Worm (Caenorhabditis elegans): ENCODE data around the gene dnj-5.

DNA sequence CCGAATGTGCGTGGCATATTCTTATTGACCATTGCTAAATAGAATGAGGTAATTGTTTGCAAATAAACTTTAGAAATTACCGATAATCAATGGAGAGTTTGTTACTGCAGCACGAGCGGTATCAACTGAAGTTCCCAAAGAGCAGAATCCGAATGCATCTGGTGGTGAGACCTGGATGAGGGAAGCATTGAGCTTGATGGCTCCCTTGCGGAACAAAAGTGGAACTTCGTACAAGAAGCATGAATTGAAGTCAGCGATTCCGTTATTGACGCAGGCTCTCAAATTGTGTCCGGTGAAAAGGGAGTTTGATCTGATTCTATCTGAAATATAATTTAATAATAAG is 31.4 kb upstream of the dnj-5 start:
- TF ChIP-seq W03F9.2 (tag; optimal IDR thresholded peaks at IDR 0.05), result no peak
- no peak for TF ChIP-seq him-1 (tag; optimal IDR thresholded peaks at IDR 0.05)
- TF ChIP-seq dao-5 (tag; optimal IDR thresholded peaks at IDR 0.05), result no peak
